Fruit fly (Drosophila melanogaster): ENCODE data around the gene CG5225.
A peak's percentile ranks its signal among the peaks of the same experiment; 100 is the strongest.

DNA sequence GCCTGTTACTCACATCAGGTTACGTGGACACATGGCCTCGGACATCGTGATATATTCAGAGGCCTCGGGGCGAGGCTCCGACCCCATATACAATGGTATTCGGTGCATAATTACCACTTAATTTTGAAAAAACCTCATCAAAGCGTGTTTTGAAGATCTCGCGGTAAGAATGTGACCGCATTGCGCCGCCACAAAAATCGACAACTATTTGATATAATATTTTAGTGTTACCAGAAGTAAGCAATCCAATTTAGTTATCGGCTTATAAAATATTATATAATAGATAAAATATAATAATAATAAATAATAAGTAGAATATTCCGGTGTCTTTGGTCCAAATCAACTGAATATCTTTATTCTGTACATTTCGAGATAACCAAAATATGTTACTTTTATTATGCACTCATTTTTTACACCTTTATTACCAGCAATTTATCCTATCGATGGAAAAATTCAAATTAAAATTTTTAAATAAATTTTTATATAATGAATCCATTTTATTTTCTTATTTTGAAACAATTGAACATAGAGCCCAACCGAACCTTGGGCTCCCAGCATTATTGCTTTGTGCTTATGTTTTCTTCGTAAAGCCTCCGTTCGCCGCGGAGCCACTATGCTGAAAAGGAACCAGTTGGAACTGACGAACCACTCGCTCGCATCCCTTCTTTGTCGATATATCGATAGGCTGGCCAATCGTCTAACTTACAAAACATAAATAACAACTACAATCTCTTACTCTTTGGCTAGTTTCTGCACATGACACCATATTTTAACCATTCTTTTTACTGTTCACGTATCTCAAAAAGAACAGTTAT is 11.7 kb downstream of the CG5225 start, which contains the start of the genes CG18213 and Trm7-32:
- TF ChIP-seq CTCF (optimal IDR thresholded peaks at IDR 0.05) (peak in 1 of 2 experiments; percentile 17), CG8478 (optimal IDR thresholded peaks at IDR 0.05) (no peak)

Data from S2 (cell line).